Worm (Caenorhabditis elegans): ENCODE measurements around the gene hhat-1.

Gene hhat-1

ce11 chrII:14678157-14678556 lies at the start of gene hhat-1:
TSS of gene hhat-1 (plus strand) at chrII:14678457.
- TF ChIP-seq eor-1 (tag; optimal IDR thresholded peaks at IDR 0.05) (no peak), nhr-23 (tag; optimal IDR thresholded peaks at IDR 0.05) (peak; percentile 27)

- TF ChIP-seq ceh-9 (tag; optimal IDR thresholded peaks at IDR 0.05): no peak
- no peak for TF ChIP-seq pha-4 (tag; optimal IDR thresholded peaks at IDR 0.05)
Measured at ce11 chrII:14632823-14633222, 45.4 kb upstream of the hhat-1 start, which contains the start of gene C38C6.3. TSS of gene C38C6.3 (plus strand) at chrII:14633123.

- TF ChIP-seq mdl-1 (tag; optimal IDR thresholded peaks at IDR 0.05) (no peak), sea-2 (GFP tag; optimal IDR thresholded peaks at IDR 0.05) (no peak), R02D3.7 (tag; optimal IDR thresholded peaks at IDR 0.05) (no peak), ztf-4 (tag; optimal IDR thresholded peaks at IDR 0.05) (no peak), ceh-28 (tag; optimal IDR thresholded peaks at IDR 0.05) (no peak), elt-1 (tag; optimal IDR thresholded peaks at IDR 0.05) (no peak), fos-1 (tag; optimal IDR thresholded peaks at IDR 0.05) (no peak), daf-12 (tag; optimal IDR thresholded peaks at IDR 0.05) (no peak), ama-1 (optimal IDR thresholded peaks at IDR 0.05) (no peak), fkh-10 (GFP tag; optimal IDR thresholded peaks at IDR 0.05) (no peak), unc-62 (GFP tag; optimal IDR thresholded peaks at IDR 0.05) (no peak), lin-15B (tag; optimal IDR thresholded peaks at IDR 0.05) (no peak), unc-39 (tag; optimal IDR thresholded peaks at IDR 0.05) (no peak), nhr-77 (tag; optimal IDR thresholded peaks at IDR 0.05) (no peak), nfya-1 (tag; optimal IDR thresholded peaks at IDR 0.05; ENCODE audit: insufficient read depth) (no peak), nhr-43 (tag; optimal IDR thresholded peaks at IDR 0.05; ENCODE audit: poor library complexity, severe bottlenecking) (no peak), nhr-25 (tag; optimal IDR thresholded peaks at IDR 0.05) (no peak), nhr-76 (tag; optimal IDR thresholded peaks at IDR 0.05) (no peak)
Measured at ce11 chrII:14634042-14634441, 44.2 kb upstream of the hhat-1 start.

- TF ChIP-seq ama-1 (optimal IDR thresholded peaks at IDR 0.05) (no peak), tbx-2 (tag; optimal IDR thresholded peaks at IDR 0.05) (no peak), nhr-76 (tag; optimal IDR thresholded peaks at IDR 0.05) (no peak), nhr-67 (tag; optimal IDR thresholded peaks at IDR 0.05) (no peak), lsy-12 (tag; optimal IDR thresholded peaks at IDR 0.05) (no peak), ZK546.5 (tag; optimal IDR thresholded peaks at IDR 0.05) (no peak), fos-1 (tag; optimal IDR thresholded peaks at IDR 0.05) (no peak), nhr-12 (tag; optimal IDR thresholded peaks at IDR 0.05) (no peak), pqm-1 (tag; optimal IDR thresholded peaks at IDR 0.05) (no peak), ztf-11 (tag; optimal IDR thresholded peaks at IDR 0.05) (no peak), ztf-4 (tag; optimal IDR thresholded peaks at IDR 0.05) (no peak), R02D3.7 (tag; optimal IDR thresholded peaks at IDR 0.05) (no peak), nhr-43 (tag; optimal IDR thresholded peaks at IDR 0.05; ENCODE audit: poor library complexity, severe bottlenecking) (peak; percentile 77), nhr-25 (tag; optimal IDR thresholded peaks at IDR 0.05) (no peak), daf-12 (tag; optimal IDR thresholded peaks at IDR 0.05) (no peak), nhr-11 (tag; optimal IDR thresholded peaks at IDR 0.05) (no peak), elt-1 (tag; optimal IDR thresholded peaks at IDR 0.05) (no peak), unc-39 (tag; optimal IDR thresholded peaks at IDR 0.05) (no peak), elt-3 (tag; optimal IDR thresholded peaks at IDR 0.05) (no peak), nhr-77 (tag; optimal IDR thresholded peaks at IDR 0.05) (no peak), eor-1 (tag; optimal IDR thresholded peaks at IDR 0.05) (no peak), ceh-82 (tag; optimal IDR thresholded peaks at IDR 0.05) (no peak), aly-2 (tag; optimal IDR thresholded peaks at IDR 0.05) (no peak), ceh-16 (tag; optimal IDR thresholded peaks at IDR 0.05) (no peak), elt-2 (tag; optimal IDR thresholded peaks at IDR 0.05) (no peak), fkh-2 (tag; optimal IDR thresholded peaks at IDR 0.05) (no peak), snpc-4 (tag; optimal IDR thresholded peaks at IDR 0.05) (peak; percentile 74), jun-1 (tag; optimal IDR thresholded peaks at IDR 0.05) (no peak), mdl-1 (tag; optimal IDR thresholded peaks at IDR 0.05) (no peak), fkh-10 (GFP tag; optimal IDR thresholded peaks at IDR 0.05) (no peak), lin-15B (tag; optimal IDR thresholded peaks at IDR 0.05) (peak; percentile 12), nhr-237 (tag; optimal IDR thresholded peaks at IDR 0.05) (no peak), pha-4 (tag; optimal IDR thresholded peaks at IDR 0.05) (no peak), sea-2 (GFP tag; optimal IDR thresholded peaks at IDR 0.05) (no peak), nfya-1 (tag; optimal IDR thresholded peaks at IDR 0.05; ENCODE audit: insufficient read depth) (peak; percentile 32), ceh-9 (tag; optimal IDR thresholded peaks at IDR 0.05) (no peak), unc-62 (GFP tag; optimal IDR thresholded peaks at IDR 0.05) (no peak), ceh-28 (tag; optimal IDR thresholded peaks at IDR 0.05) (no peak), hmg-11 (tag; optimal IDR thresholded peaks at IDR 0.05) (peak; percentile 54), zag-1 (tag; optimal IDR thresholded peaks at IDR 0.05) (no peak), egl-27 (tag; optimal IDR thresholded peaks at IDR 0.05) (no peak), egl-5 (tag; optimal IDR thresholded peaks at IDR 0.05) (no peak), nhr-23 (tag; optimal IDR thresholded peaks at IDR 0.05) (no peak), nhr-28 (tag; optimal IDR thresholded peaks at IDR 0.05) (no peak), skn-1 (tag; optimal IDR thresholded peaks at IDR 0.05) (peak; percentile 1)
Measured at ce11 chrII:14635179-14635578, 43.1 kb upstream of the hhat-1 start.
